Worm (Caenorhabditis elegans): ENCODE data around the gene set-23.

ce11 chrIV:1613592-1613991 lies 12.1 kb downstream of the set-23 start, which contains the start of gene nhr-122:
- TF ChIP-seq K09A11.1 (tag; optimal IDR thresholded peaks at IDR 0.05; ENCODE audit: insufficient read depth) (no peak), rnt-1 (tag; optimal IDR thresholded peaks at IDR 0.05) (no peak), nhr-232 (tag; optimal IDR thresholded peaks at IDR 0.05) (no peak), ahr-1 (tag; optimal IDR thresholded peaks at IDR 0.05) (no peak), ceh-19 (GFP tag; optimal IDR thresholded peaks at IDR 0.05) (no peak)

All from whole organism, late embryonic.